Worm (Caenorhabditis elegans) whole organism, mixed stage, embryonic: ENCODE measurements around the gene hex-5.

Experiments used
- bed-3 ChIP-seq: fragments of 200-800 bp; sonication (Bioruptor generic); optimal IDR thresholded peaks from 3 replicates; lab custom pipeline; 2018; ENCODE audit warnings: mild to moderate bottlenecking, missing genetic modification characterization, moderate library complexity, missing compliant biosample characterization
- ceh-83 ChIP-seq: fragments of 200-800 bp; sonication (Bioruptor generic); optimal IDR thresholded peaks from 2 replicates; lab custom pipeline; 2018; ENCODE audit warnings: mild to moderate bottlenecking, missing genetic modification characterization, missing compliant biosample characterization
- ces-1 ChIP-seq: fragments of 150-350 bp; optimal IDR thresholded peaks from 2 replicates; lab custom pipeline; 2014; ENCODE audit warnings: missing biosample characterization, missing genetic modification reagents, missing genetic modification characterization
- cnd-1 ChIP-seq: fragments of 200-800 bp; sonication (Bioruptor generic); optimal IDR thresholded peaks from 2 replicates; lab custom pipeline; 2018; ENCODE audit warnings: mild to moderate bottlenecking, missing genetic modification characterization, missing compliant biosample characterization
- drap-1 ChIP-seq: fragments of 200-800 bp; sonication (Bioruptor generic); optimal IDR thresholded peaks from 3 replicates; lab custom pipeline; 2018; ENCODE audit warnings: mild to moderate bottlenecking, missing genetic modification characterization, missing compliant biosample characterization
- lin-13 ChIP-seq: fragments of 150-350 bp; optimal IDR thresholded peaks from 2 replicates; lab custom pipeline; 2014; ENCODE audit warnings: missing biosample characterization, missing genetic modification characterization
- nhr-28 ChIP-seq: fragments of 150-350 bp; optimal IDR thresholded peaks from 2 replicates; lab custom pipeline; 2014; ENCODE audit warnings: missing biosample characterization, missing genetic modification characterization
- pha-4 ChIP-seq: fragments of 150-350 bp; optimal IDR thresholded peaks from 2 replicates; lab custom pipeline; 2018; ENCODE audit warnings: missing biosample characterization, missing genetic modification reagents, missing genetic modification characterization
- snpc-4 ChIP-seq: fragments of 150-350 bp; optimal IDR thresholded peaks from 2 replicates; lab custom pipeline; 2014; ENCODE audit warnings: missing biosample characterization, missing genetic modification characterization
- unc-62 ChIP-seq: fragments of 150-350 bp; optimal IDR thresholded peaks from 2 replicates; lab custom pipeline; 2014; ENCODE audit warnings: missing biosample characterization, missing genetic modification reagents, missing genetic modification characterization
- ztf-11 ChIP-seq: fragments of 150-350 bp; optimal IDR thresholded peaks from 2 replicates; lab custom pipeline; 2014; ENCODE audit warnings: missing biosample characterization, missing genetic modification characterization

DNA sequence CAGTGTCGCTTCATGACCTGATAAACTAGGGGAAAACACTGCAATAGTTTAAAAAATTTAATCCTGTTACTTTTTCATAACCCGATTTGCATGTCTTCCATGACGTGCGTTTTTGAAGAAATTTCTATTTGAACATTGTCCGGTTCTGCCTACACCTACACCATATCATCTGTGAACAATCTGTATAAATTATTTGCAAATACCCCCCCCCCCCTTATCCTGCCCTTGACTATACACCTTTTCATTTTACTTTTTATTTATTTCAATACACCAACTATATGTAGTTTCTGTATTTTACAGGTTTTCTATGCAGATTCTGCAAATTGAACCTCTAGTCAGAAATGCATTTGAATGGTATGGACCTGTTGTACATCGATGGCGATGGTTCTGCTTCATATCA is 16.9 kb downstream of the hex-5 start, which contains the start of gene daf-6:
- TF ChIP-seq snpc-4 (tag; lab: Kevin White, UChicago) (no peak), cnd-1 (no peak), pha-4 (tag; lab: Kevin White, UChicago) (no peak), unc-62 (no peak), ces-1 (GFP tag; lab: Kevin White, UChicago) (no peak), lin-13 (no peak), ceh-83 (GFP tag; lab: Kevin White, UChicago) (no peak), ztf-11 (tag; lab: Kevin White, UChicago) (no peak), nhr-28 (tag; lab: Kevin White, UChicago) (no peak), bed-3 (GFP tag; lab: Kevin White, UChicago) (no peak), drap-1 (GFP tag; lab: Kevin White, UChicago) (no peak)
